Worm (Caenorhabditis elegans) whole organism, midembryonic: ENCODE data around the gene F40A3.7.

ENCODE experiments used
- T22C8.4 ChIP-seq: fragments of 200-800 bp; sonication (Bioruptor generic); IDR thresholded peaks from 2 replicates; pipeline ENCODE4 v1.3.6; 2022; ENCODE audit warnings: missing genetic modification characterization, missing compliant biosample characterization
- cog-1 ChIP-seq: sonication (generic microtip); optimal IDR thresholded peaks from 2 replicates; lab custom pipeline; 2016; ENCODE audit warnings: missing genetic modification characterization, missing compliant biosample characterization
- flt-1 ChIP-seq: fragments of 200-800 bp; sonication (Bioruptor generic); IDR thresholded peaks from 2 replicates; pipeline ENCODE4 v1.3.6; 2022; ENCODE audit warnings: missing genetic modification characterization, missing compliant biosample characterization
- ztf-23 ChIP-seq: fragments of 200-800 bp; sonication (Bioruptor generic); IDR thresholded peaks from 2 replicates; pipeline ENCODE4 v1.3.6; 2022; ENCODE audit warnings: missing genetic modification reagents, missing genetic modification characterization, missing compliant biosample characterization
- ztf-29 ChIP-seq: fragments of 200-800 bp; sonication (Bioruptor generic); IDR thresholded peaks from 2 replicates; pipeline ENCODE4 v1.3.6; 2022; ENCODE audit warnings: missing genetic modification reagents, missing genetic modification characterization, missing compliant biosample characterization

DNA sequence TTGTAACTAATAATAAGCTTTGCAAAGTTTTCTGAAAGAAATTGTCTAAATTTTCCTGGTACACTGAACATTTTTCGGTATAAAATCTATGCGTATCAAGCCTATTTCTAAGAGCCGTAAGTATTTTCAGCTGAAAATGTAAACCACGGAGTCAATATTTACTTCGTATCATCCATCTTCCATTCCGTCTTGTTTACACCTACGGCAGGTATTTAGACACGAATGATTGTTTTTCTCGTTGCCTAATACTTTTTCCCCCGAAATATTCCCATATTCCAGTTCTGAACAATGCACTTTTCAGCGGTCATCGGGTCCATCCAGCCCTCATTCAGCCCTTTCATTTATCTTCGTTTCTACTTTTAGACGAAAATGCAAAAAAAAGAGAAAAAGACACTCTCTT is 52.0 kb downstream of the F40A3.7 start:
- TF ChIP-seq cog-1 (tag; lab: Kevin White, UChicago) = no peak
- no peak for TF ChIP-seq flt-1 (GFP tag; lab: Robert Waterston, UW)
- no peak for TF ChIP-seq T22C8.4 (GFP tag; lab: Robert Waterston, UW)
- no peak for TF ChIP-seq ztf-29 (GFP tag; lab: Robert Waterston, UW)
- TF ChIP-seq ztf-23 (GFP tag; lab: Robert Waterston, UW) = no peak
